Worm (Caenorhabditis elegans) whole organism, late embryonic: Measurements from ENCODE around the gene unk-1.

Experiments
- C08G9.2 ChIP-seq: sonication (generic microtip); optimal IDR thresholded peaks from 2 replicates; lab custom pipeline; 2016; ENCODE audit warnings: mild to moderate bottlenecking, missing genetic modification characterization, moderate library complexity, missing compliant biosample characterization
- F13H6.1 ChIP-seq: sonication (generic microtip); optimal IDR thresholded peaks from 2 replicates; lab custom pipeline; 2016; ENCODE audit warnings: missing genetic modification characterization, missing compliant biosample characterization
- K09A11.1 ChIP-seq: sonication (generic microtip); optimal IDR thresholded peaks from 2 replicates; lab custom pipeline; 2017; ENCODE audit warnings: antibody characterized with exemption, mild to moderate bottlenecking, missing genetic modification characterization, missing compliant biosample characterization; ENCODE audit not compliant: insufficient read depth
- T23F11.4 ChIP-seq: fragments of 200-800 bp; sonication (Bioruptor generic); optimal IDR thresholded peaks from 2 replicates; lab custom pipeline; 2018; ENCODE audit warnings: mild to moderate bottlenecking, missing genetic modification characterization, missing compliant biosample characterization
- ahr-1 ChIP-seq: sonication (generic microtip); optimal IDR thresholded peaks from 2 replicates; lab custom pipeline; 2016; ENCODE audit warnings: missing genetic modification characterization, missing compliant biosample characterization
- ama-1 ChIP-seq: fragments of 150-350 bp; optimal IDR thresholded peaks from 2 replicates; lab custom pipeline; 2014
- ceh-14 ChIP-seq: sonication (generic microtip); optimal IDR thresholded peaks from 2 replicates; lab custom pipeline; 2016; ENCODE audit warnings: missing genotype, missing genetic modification characterization, missing compliant biosample characterization
- ceh-18 ChIP-seq: sonication (generic microtip); optimal IDR thresholded peaks from 2 replicates; lab custom pipeline; 2016; ENCODE audit warnings: missing genetic modification characterization, missing compliant biosample characterization
- ceh-24 ChIP-seq: sonication (generic microtip); optimal IDR thresholded peaks from 2 replicates; lab custom pipeline; 2016; ENCODE audit warnings: mild to moderate bottlenecking, missing genetic modification characterization, missing compliant biosample characterization
- ceh-30 ChIP-seq: fragments of 150-350 bp; optimal IDR thresholded peaks from 2 replicates; lab custom pipeline; 2014; ENCODE audit warnings: missing biosample characterization, missing genetic modification characterization
- ceh-31 ChIP-seq: sonication (generic microtip); optimal IDR thresholded peaks from 2 replicates; lab custom pipeline; 2016; ENCODE audit warnings: missing genetic modification characterization, missing compliant biosample characterization
- ceh-45 ChIP-seq: fragments of 200-800 bp; sonication (Bioruptor generic); IDR thresholded peaks from 2 replicates; pipeline ENCODE4 v1.3.6; 2022; ENCODE audit warnings: missing genetic modification reagents, missing genetic modification characterization, missing compliant biosample characterization
- ceh-48 ChIP-seq: sonication (generic microtip); optimal IDR thresholded peaks from 2 replicates; lab custom pipeline; 2016; ENCODE audit warnings: missing genetic modification characterization, inconsistent platforms, missing compliant biosample characterization
- che-1 ChIP-seq: sonication (generic microtip); optimal IDR thresholded peaks from 2 replicates; lab custom pipeline; 2016; ENCODE audit warnings: mild to moderate bottlenecking, missing genetic modification characterization, missing compliant biosample characterization
- dve-1 ChIP-seq: sonication (generic microtip); optimal IDR thresholded peaks from 2 replicates; lab custom pipeline; 2017; ENCODE audit warnings: antibody characterized with exemption, mild to moderate bottlenecking, missing genetic modification characterization, missing compliant biosample characterization
- elt-2 ChIP-seq: sonication (generic microtip); optimal IDR thresholded peaks from 2 replicates; lab custom pipeline; 2016; ENCODE audit warnings: missing genetic modification reagents, missing genetic modification characterization, missing compliant biosample characterization
- ets-4 ChIP-seq: sonication (generic microtip); optimal IDR thresholded peaks from 2 replicates; lab custom pipeline; 2016; ENCODE audit warnings: missing genetic modification characterization, missing compliant biosample characterization
- gmeb-2 ChIP-seq: sonication (generic microtip); optimal IDR thresholded peaks from 2 replicates; lab custom pipeline; 2016; ENCODE audit warnings: missing genetic modification characterization, inconsistent platforms, missing compliant biosample characterization
- hlh-30 ChIP-seq: sonication (generic microtip); optimal IDR thresholded peaks from 2 replicates; lab custom pipeline; 2017; ENCODE audit warnings: antibody characterized with exemption, missing genetic modification characterization, missing compliant biosample characterization; ENCODE audit not compliant: insufficient read depth
- lim-6 ChIP-seq: sonication (generic microtip); optimal IDR thresholded peaks from 2 replicates; lab custom pipeline; 2016; ENCODE audit warnings: missing genetic modification characterization, missing compliant biosample characterization
- lin-11 ChIP-seq: fragments of 200-800 bp; sonication (Bioruptor generic); optimal IDR thresholded peaks from 2 replicates; lab custom pipeline; 2018; ENCODE audit warnings: mild to moderate bottlenecking, missing genetic modification characterization, missing compliant biosample characterization
- mec-3 ChIP-seq: sonication (generic microtip); optimal IDR thresholded peaks from 2 replicates; lab custom pipeline; 2016; ENCODE audit warnings: borderline replicate concordance, missing genetic modification characterization, missing compliant biosample characterization
- npax-4 ChIP-seq: sonication (generic microtip); optimal IDR thresholded peaks from 2 replicates; lab custom pipeline; 2016; ENCODE audit warnings: missing genetic modification characterization, missing compliant biosample characterization
- odd-2 ChIP-seq: sonication (generic microtip); optimal IDR thresholded peaks from 2 replicates; lab custom pipeline; 2017; ENCODE audit warnings: antibody characterized with exemption, mild to moderate bottlenecking, missing genetic modification characterization, missing compliant biosample characterization
- pha-2 ChIP-seq: sonication (generic microtip); optimal IDR thresholded peaks from 2 replicates; lab custom pipeline; 2017; ENCODE audit warnings: mild to moderate bottlenecking, missing genetic modification characterization, missing compliant biosample characterization
- pros-1 ChIP-seq: fragments of 150-350 bp; optimal IDR thresholded peaks from 2 replicates; lab custom pipeline; 2014; ENCODE audit warnings: missing biosample characterization, missing genetic modification reagents, missing genetic modification characterization
- rnt-1 ChIP-seq: sonication (generic microtip); optimal IDR thresholded peaks from 2 replicates; lab custom pipeline; 2016; ENCODE audit warnings: missing genetic modification characterization, missing compliant biosample characterization
- sox-2 ChIP-seq: fragments of 200-800 bp; sonication (Bioruptor generic); IDR thresholded peaks from 2 replicates; pipeline ENCODE4 v1.3.6; 2022; ENCODE audit warnings: missing genetic modification reagents, missing genetic modification characterization, missing compliant biosample characterization
- tbx-2 ChIP-seq: sonication (generic microtip); optimal IDR thresholded peaks from 2 replicates; lab custom pipeline; 2016; ENCODE audit warnings: missing genetic modification characterization, missing compliant biosample characterization
- tbx-7 ChIP-seq: sonication (generic microtip); optimal IDR thresholded peaks from 2 replicates; lab custom pipeline; 2016; ENCODE audit warnings: missing genotype, missing genetic modification characterization, missing compliant biosample characterization
- ttx-3 ChIP-seq: sonication (generic microtip); optimal IDR thresholded peaks from 2 replicates; lab custom pipeline; 2016; ENCODE audit warnings: missing genetic modification reagents, missing genetic modification characterization, missing compliant biosample characterization

unk-1 gene

ce11 chrX:8014407-8015003 is at the start of gene unk-1:
unk-1 (plus strand) TSS chrX:8014983.
- TF ChIP-seq rnt-1 (tag; lab: Kevin White, UChicago) (no peak), ceh-30 (tag; lab: Kevin White, UChicago) (no peak), mec-3 (tag; lab: Kevin White, UChicago) (no peak), hlh-30 (tag; lab: Kevin White, UChicago) (no peak), ahr-1 (tag; lab: Kevin White, UChicago) (no peak), ceh-18 (tag; lab: Kevin White, UChicago) (no peak), ets-4 (no peak), ceh-45 (GFP tag; lab: Robert Waterston, UW) (no peak), ceh-14 (tag; lab: Kevin White, UChicago) (no peak), ttx-3 (tag; lab: Kevin White, UChicago) (no peak), pha-2 (tag; lab: Kevin White, UChicago) (no peak), elt-2 (no peak), lin-11 (tag; lab: Kevin White, UChicago) (no peak), sox-2 (GFP tag; lab: Robert Waterston, UW) (no peak), npax-4 (tag; lab: Kevin White, UChicago) (no peak), K09A11.1 (tag; lab: Kevin White, UChicago) (no peak), ceh-24 (tag; lab: Kevin White, UChicago) (no peak)
- TF ChIP-seq, all 69 proteins: peak for 0

ce11 chrX:7965449-7965848 is 49.3 kb upstream of the unk-1 start:
- TF ChIP-seq F13H6.1 (tag; lab: Kevin White, UChicago) = no peak
- peak; percentile 6 for TF ChIP-seq rnt-1 (tag; lab: Kevin White, UChicago)
- no peak for TF ChIP-seq pros-1 (tag; lab: Kevin White, UChicago)
- TF ChIP-seq che-1 (tag; lab: Kevin White, UChicago) = no peak

ce11 chrX:7968537-7968936 is 46.2 kb upstream of the unk-1 start:
- no peak for TF ChIP-seq F13H6.1 (tag; lab: Kevin White, UChicago)
- TF ChIP-seq lim-6 (tag; lab: Kevin White, UChicago) = no peak
- TF ChIP-seq ceh-31 (tag; lab: Kevin White, UChicago) = no peak
- TF ChIP-seq ceh-45 (GFP tag; lab: Robert Waterston, UW) = no peak
- no peak for TF ChIP-seq ets-4

- TF ChIP-seq T23F11.4 (GFP tag; lab: Kevin White, UChicago) (no peak), ttx-3 (tag; lab: Kevin White, UChicago) (no peak), hlh-30 (tag; lab: Kevin White, UChicago) (no peak), ceh-30 (tag; lab: Kevin White, UChicago) (no peak), tbx-7 (tag; lab: Kevin White, UChicago) (no peak), rnt-1 (tag; lab: Kevin White, UChicago) (no peak), pros-1 (tag; lab: Kevin White, UChicago) (no peak), dve-1 (no peak), odd-2 (tag; lab: Kevin White, UChicago) (no peak), tbx-2 (tag; lab: Kevin White, UChicago) (no peak)
Observed at ce11 chrX:7975741-7976140, 39.0 kb upstream of the unk-1 start.

- TF ChIP-seq ceh-48 = no peak
- no peak for TF ChIP-seq elt-2
- no peak for TF ChIP-seq ama-1
- no peak for TF ChIP-seq gmeb-2 (tag; lab: Kevin White, UChicago)
- TF ChIP-seq C08G9.2 (tag; lab: Kevin White, UChicago) = no peak
Observed at ce11 chrX:7976400-7976799, 38.4 kb upstream of the unk-1 start, which contains the start of gene F45E1.5. F45E1.5 (plus strand) TSS chrX:7976700.
